Worm (Caenorhabditis elegans): ENCODE results near the gene ZK1058.3.

ZK1058.3 gene

ce11 chrIII:3902588-3903325 is 15.9 kb upstream of the ZK1058.3 start (continued):
- TF ChIP-seq nhr-11 (tag; optimal IDR thresholded peaks at IDR 0.05) (no peak), nhr-76 (tag; optimal IDR thresholded peaks at IDR 0.05) (no peak), snpc-1.2 (GFP tag; IDR thresholded peaks at IDR 0.05) (no peak), T26A8.4 (GFP tag; IDR thresholded peaks at IDR 0.05) (0 out of 2 replicates have a peak, but pooled peaks have one; percentile 53), lin-15B (tag; optimal IDR thresholded peaks at IDR 0.05) (no peak), rbr-2 (tag; optimal IDR thresholded peaks at IDR 0.05) (no peak), R02D3.7 (tag; optimal IDR thresholded peaks at IDR 0.05) (no peak), aha-1 (tag) (no peak), lir-3 (tag; optimal IDR thresholded peaks at IDR 0.05) (no peak), lim-7 (GFP tag; IDR thresholded peaks at IDR 0.05) (no peak), hlh-30 (tag; optimal IDR thresholded peaks at IDR 0.05; ENCODE audit: insufficient read depth) (no peak), Y75B8A.6 (GFP tag; IDR thresholded peaks at IDR 0.05) (0 out of 2 replicates have a peak, but pooled peaks have one; percentile 28), spr-3 (GFP tag; optimal IDR thresholded peaks at IDR 0.05) (no peak), dve-1 (tag; optimal IDR thresholded peaks at IDR 0.05; ENCODE audit: insufficient read depth) (no peak), snpc-4 (tag; optimal IDR thresholded peaks at IDR 0.05) (no peak), duxl-1 (tag; optimal IDR thresholded peaks at IDR 0.05; ENCODE audit: poor library complexity) (no peak), jun-1 (tag; optimal IDR thresholded peaks at IDR 0.05) (no peak), nhr-237 (tag; optimal IDR thresholded peaks at IDR 0.05) (no peak), Y5F2A.4 (GFP tag; optimal IDR thresholded peaks at IDR 0.05) (no peak), mep-1 (tag; optimal IDR thresholded peaks at IDR 0.05) (peak; percentile 57), zfp-2 (tag; optimal IDR thresholded peaks at IDR 0.05) (no peak), ceh-32 (tag; optimal IDR thresholded peaks at IDR 0.05; ENCODE audit: poor library complexity) (no peak), fos-1 (tag; optimal IDR thresholded peaks at IDR 0.05) (no peak), unc-130 (GFP tag; optimal IDR thresholded peaks at IDR 0.05) (no peak), vab-7 (GFP tag; IDR thresholded peaks at IDR 0.05) (no peak), dmd-8 (GFP tag; IDR thresholded peaks at IDR 0.05) (no peak), nhr-10 (tag; optimal IDR thresholded peaks at IDR 0.05) (no peak), mxl-2 (GFP tag; conservative IDR thresholded peaks at IDR 0.05) (no peak), F44E2.7 (GFP tag; IDR thresholded peaks at IDR 0.05) (no peak), ZK337.2 (GFP tag; IDR thresholded peaks at IDR 0.05) (no peak), attf-4 (tag; optimal IDR thresholded peaks at IDR 0.05) (no peak), zag-1 (tag; optimal IDR thresholded peaks at IDR 0.05) (no peak), ceh-28 (tag; optimal IDR thresholded peaks at IDR 0.05) (no peak), mxl-3 (GFP tag; optimal IDR thresholded peaks at IDR 0.05) (no peak), set-16 (GFP tag; IDR thresholded peaks at IDR 0.05) (no peak), F49E8.2 (tag; optimal IDR thresholded peaks at IDR 0.05; ENCODE audit: borderline replicate concordance) (no peak), spr-1 (tag; optimal IDR thresholded peaks at IDR 0.05) (no peak), nhr-77 (tag; optimal IDR thresholded peaks at IDR 0.05) (no peak)

ce11 chrIII:3906481-3906880 is 12.2 kb upstream of the ZK1058.3 start:
- no peak for TF ChIP-seq ztf-11 (tag; optimal IDR thresholded peaks at IDR 0.05)
- TF ChIP-seq ctbp-1 (GFP tag; IDR thresholded peaks at IDR 0.05): no peak
- no peak for TF ChIP-seq zag-1 (tag; optimal IDR thresholded peaks at IDR 0.05)
- TF ChIP-seq zfp-3 (GFP tag; conservative IDR thresholded peaks at IDR 0.05): no peak
- TF ChIP-seq nhr-111 (GFP tag; optimal IDR thresholded peaks at IDR 0.05): no peak
- TF ChIP-seq dpl-1 (GFP tag; optimal IDR thresholded peaks at IDR 0.05): no peak
- no peak for TF ChIP-seq nhr-77 (tag; optimal IDR thresholded peaks at IDR 0.05)
- TF ChIP-seq hmg-1.1 (GFP tag; IDR thresholded peaks at IDR 0.05): no peak
- TF ChIP-seq D1046.2 (GFP tag; IDR thresholded peaks at IDR 0.05): no peak
- TF ChIP-seq duxl-1 (tag; optimal IDR thresholded peaks at IDR 0.05; ENCODE audit: poor library complexity): no peak
- no peak for TF ChIP-seq madf-9 (GFP tag; conservative IDR thresholded peaks at IDR 0.05)
- TF ChIP-seq ces-1 (GFP tag; optimal IDR thresholded peaks at IDR 0.05): no peak
- TF ChIP-seq dve-1 (tag; optimal IDR thresholded peaks at IDR 0.05; ENCODE audit: insufficient read depth): no peak
- TF ChIP-seq T20F7.1 (GFP tag; optimal IDR thresholded peaks at IDR 0.05): no peak

Measured in whole organism, L4 larva.